Fruit fly (Drosophila melanogaster) whole organism, prepupa: Measurements from ENCODE around the gene moi.

Experiments
- Blimp-1 ChIP-seq: fragments of 200-800 bp; sonication (Bioruptor generic); optimal IDR thresholded peaks from 3 replicates; lab custom pipeline; 2017; ENCODE audit warnings: missing biosample characterization, missing genetic modification characterization, mild to moderate bottlenecking, moderate library complexity, missing genetic modification reagents
- CG10631 ChIP-seq: fragments of 200-800 bp; sonication (Bioruptor generic); optimal IDR thresholded peaks from 2 replicates; lab custom pipeline; 2016; ENCODE audit warnings: missing biosample characterization, missing genetic modification characterization
- CG10669 ChIP-seq: fragments of 200-800 bp; sonication (Bioruptor generic); optimal IDR thresholded peaks from 3 replicates; lab custom pipeline; 2018; ENCODE audit warnings: missing biosample characterization, mild to moderate bottlenecking, missing genetic modification characterization, moderate library complexity
- CG11294 ChIP-seq: fragments of 200-800 bp; sonication (Bioruptor generic); IDR thresholded peaks from 2 replicates; pipeline ENCODE4 v1.3.6; 2022; ENCODE audit warnings: missing biosample characterization, missing genetic modification characterization
- CG11762 ChIP-seq: fragments of 200-800 bp; sonication (Bioruptor generic); optimal IDR thresholded peaks from 3 replicates; lab custom pipeline; 2016; ENCODE audit warnings: missing biosample characterization, missing genetic modification characterization; ENCODE audit not compliant: insufficient read depth
- CG11902 ChIP-seq: fragments of 200-800 bp; sonication (Bioruptor generic); optimal IDR thresholded peaks from 3 replicates; lab custom pipeline; 2016; ENCODE audit warnings: missing biosample characterization, missing genetic modification characterization
- CG15336 ChIP-seq: fragments of 200-800 bp; sonication (Bioruptor generic); IDR thresholded peaks from 2 replicates; pipeline ENCODE4 v1.3.6; 2022; ENCODE audit warnings: missing biosample characterization, missing genetic modification characterization
- CG1621 ChIP-seq: fragments of 200-800 bp; sonication (Bioruptor generic); optimal IDR thresholded peaks from 3 replicates; lab custom pipeline; 2018; ENCODE audit warnings: missing biosample characterization, mild to moderate bottlenecking, missing genetic modification characterization
- CG16779 ChIP-seq: fragments of 200-800 bp; sonication (Bioruptor generic); optimal IDR thresholded peaks from 3 replicates; lab custom pipeline; 2017; ENCODE audit warnings: missing biosample characterization, mild to moderate bottlenecking, missing genetic modification characterization
- CG34406 ChIP-seq: fragments of 200-800 bp; sonication (Bioruptor generic); optimal IDR thresholded peaks from 3 replicates; lab custom pipeline; 2016; ENCODE audit warnings: missing biosample characterization, missing genetic modification characterization
- CG3919 ChIP-seq: fragments of 200-800 bp; sonication (Bioruptor generic); optimal IDR thresholded peaks from 3 replicates; lab custom pipeline; 2016; ENCODE audit warnings: missing biosample characterization, missing genetic modification characterization
- CG4318 ChIP-seq: fragments of 200-800 bp; sonication (Bioruptor generic); optimal IDR thresholded peaks from 3 replicates; lab custom pipeline; 2017; ENCODE audit warnings: missing biosample characterization, mild to moderate bottlenecking, missing genetic modification characterization
- CG6163 ChIP-seq: fragments of 200-800 bp; sonication (Bioruptor generic); IDR thresholded peaks from 3 replicates; pipeline ENCODE4 v1.3.6; 2022; ENCODE audit warnings: missing biosample characterization, missing genetic modification characterization
- CG6276 ChIP-seq: fragments of 200-800 bp; sonication (Bioruptor generic); optimal IDR thresholded peaks from 2 replicates; lab custom pipeline; 2017; ENCODE audit warnings: missing biosample characterization, mild to moderate bottlenecking, missing genetic modification characterization
- CG6792 ChIP-seq: fragments of 200-800 bp; sonication (Bioruptor generic); optimal IDR thresholded peaks from 3 replicates; lab custom pipeline; 2016; ENCODE audit warnings: missing biosample characterization, missing genetic modification characterization
- CG7368 ChIP-seq: fragments of 200-800 bp; sonication (Bioruptor generic); optimal IDR thresholded peaks from 3 replicates; lab custom pipeline; 2016; ENCODE audit warnings: missing biosample characterization, missing genetic modification characterization
- CG8119 ChIP-seq: fragments of 200-800 bp; sonication (Bioruptor generic); IDR thresholded peaks from 3 replicates; pipeline ENCODE4 v1.3.6; 2022; ENCODE audit warnings: missing biosample characterization, missing genetic modification characterization
- CG8319 ChIP-seq: fragments of 200-800 bp; sonication (Bioruptor generic); optimal IDR thresholded peaks from 3 replicates; lab custom pipeline; 2016; ENCODE audit warnings: missing biosample characterization, missing genetic modification characterization
- CG8632 ChIP-seq: fragments of 200-800 bp; sonication (Bioruptor generic); optimal IDR thresholded peaks from 3 replicates; lab custom pipeline; 2016; ENCODE audit warnings: missing biosample characterization, missing genetic modification characterization
- CG9139 ChIP-seq: fragments of 200-800 bp; sonication (Bioruptor generic); optimal IDR thresholded peaks from 3 replicates; lab custom pipeline; 2017; ENCODE audit warnings: missing biosample characterization, mild to moderate bottlenecking, missing genetic modification characterization
- Eip75B ChIP-seq: fragments of 200-800 bp; sonication (Bioruptor generic); optimal IDR thresholded peaks from 3 replicates; lab custom pipeline; 2016; ENCODE audit warnings: missing biosample characterization, missing genetic modification characterization
- Eip93F ChIP-seq: fragments of 200-800 bp; sonication (Bioruptor generic); optimal IDR thresholded peaks from 2 replicates; lab custom pipeline; 2016; ENCODE audit warnings: missing biosample characterization, mild to moderate bottlenecking, missing genetic modification characterization
- Ets21C ChIP-seq: fragments of 200-800 bp; sonication (Bioruptor generic); optimal IDR thresholded peaks from 3 replicates; lab custom pipeline; 2016; ENCODE audit warnings: missing biosample characterization, missing genetic modification characterization
- Ets96B ChIP-seq: fragments of 200-800 bp; optimal IDR thresholded peaks from 2 replicates; lab custom pipeline; 2019; ENCODE audit warnings: missing biosample characterization, mild to moderate bottlenecking, missing genetic modification characterization, moderate library complexity
- Gug ChIP-seq: fragments of 200-800 bp; sonication (Bioruptor generic); IDR thresholded peaks from 2 replicates; pipeline ENCODE4 v1.3.6; 2022; ENCODE audit warnings: missing biosample characterization, missing genetic modification characterization
- Hr38 ChIP-seq: sonication (Bioruptor generic); optimal IDR thresholded peaks from 2 replicates; lab custom pipeline; 2016; ENCODE audit warnings: missing biosample characterization, missing genetic modification characterization
- Hr39 ChIP-seq: fragments of 200-800 bp; sonication (Bioruptor generic); optimal IDR thresholded peaks from 2 replicates; lab custom pipeline; 2016; ENCODE audit warnings: missing biosample characterization, missing genetic modification characterization
- Hr4 ChIP-seq: fragments of 200-800 bp; sonication (Bioruptor generic); optimal IDR thresholded peaks from 3 replicates; lab custom pipeline; 2016; ENCODE audit warnings: missing biosample characterization, missing genetic modification characterization
- Lpt ChIP-seq: fragments of 200-800 bp; sonication (Bioruptor generic); optimal IDR thresholded peaks from 3 replicates; lab custom pipeline; 2016; ENCODE audit warnings: missing biosample characterization, missing genetic modification characterization
- OdsH ChIP-seq: fragments of 200-800 bp; sonication (Bioruptor generic); optimal IDR thresholded peaks from 3 replicates; lab custom pipeline; 2016; ENCODE audit warnings: missing biosample characterization, missing genetic modification characterization
- Smox ChIP-seq: fragments of 200-800 bp; sonication (Bioruptor generic); optimal IDR thresholded peaks from 3 replicates; lab custom pipeline; 2016; ENCODE audit warnings: missing biosample characterization, missing genetic modification characterization
- Sox102F ChIP-seq: fragments of 200-800 bp; sonication (Bioruptor generic); optimal IDR thresholded peaks from 2 replicates; lab custom pipeline; 2016; ENCODE audit warnings: missing biosample characterization, mild to moderate bottlenecking, missing genetic modification characterization
- Sox14 ChIP-seq: fragments of 200-800 bp; sonication (Bioruptor generic); optimal IDR thresholded peaks from 3 replicates; lab custom pipeline; 2016; ENCODE audit warnings: missing biosample characterization, missing genetic modification characterization
- Sox15 ChIP-seq: fragments of 200-800 bp; sonication (Bioruptor generic); optimal IDR thresholded peaks from 3 replicates; lab custom pipeline; 2016; ENCODE audit warnings: missing biosample characterization, missing genetic modification characterization
- achi ChIP-seq: fragments of 200-800 bp; sonication (Bioruptor generic); optimal IDR thresholded peaks from 3 replicates; lab custom pipeline; 2016; ENCODE audit warnings: missing biosample characterization, missing genetic modification characterization
- acj6 ChIP-seq: fragments of 200-800 bp; sonication (Bioruptor generic); optimal IDR thresholded peaks from 3 replicates; lab custom pipeline; 2016; ENCODE audit warnings: missing biosample characterization, missing genetic modification characterization
- cyc ChIP-seq: fragments of 200-800 bp; sonication (Bioruptor generic); optimal IDR thresholded peaks from 3 replicates; lab custom pipeline; 2016; ENCODE audit warnings: missing biosample characterization, missing genetic modification characterization
- dsx ChIP-seq: fragments of 200-800 bp; optimal IDR thresholded peaks from 3 replicates; lab custom pipeline; 2019; ENCODE audit warnings: missing biosample characterization, mild to moderate bottlenecking, missing genetic modification characterization, moderate library complexity; ENCODE audit not compliant: poor library complexity, severe bottlenecking
- eg ChIP-seq: fragments of 200-800 bp; sonication (Bioruptor generic); IDR thresholded peaks from 3 replicates; pipeline ENCODE4 v1.3.6; 2022; ENCODE audit warnings: missing biosample characterization, missing genetic modification characterization
- esn ChIP-seq: fragments of 200-800 bp; sonication (Bioruptor generic); optimal IDR thresholded peaks from 2 replicates; lab custom pipeline; 2016; ENCODE audit warnings: missing biosample characterization, mild to moderate bottlenecking, missing genetic modification characterization, moderate library complexity
- fd59A ChIP-seq: fragments of 200-800 bp; sonication (Bioruptor generic); optimal IDR thresholded peaks from 2 replicates; lab custom pipeline; 2017; ENCODE audit warnings: missing biosample characterization, mild to moderate bottlenecking, missing genetic modification characterization, missing genetic modification reagents
- lz ChIP-seq: fragments of 200-800 bp; sonication (Bioruptor generic); optimal IDR thresholded peaks from 3 replicates; lab custom pipeline; 2016; ENCODE audit warnings: missing biosample characterization, missing genetic modification characterization
- net ChIP-seq: fragments of 200-800 bp; sonication (Bioruptor generic); optimal IDR thresholded peaks from 3 replicates; lab custom pipeline; 2016; ENCODE audit warnings: missing biosample characterization, missing genetic modification characterization
- pdm3 ChIP-seq: fragments of 200-800 bp; sonication (Bioruptor generic); optimal IDR thresholded peaks from 3 replicates; lab custom pipeline; 2016; ENCODE audit warnings: missing biosample characterization, missing genetic modification characterization
- spab ChIP-seq: fragments of 200-800 bp; sonication (Bioruptor generic); optimal IDR thresholded peaks from 2 replicates; lab custom pipeline; 2017; ENCODE audit warnings: missing biosample characterization, mild to moderate bottlenecking, missing genetic modification characterization, missing genetic modification reagents
- ss ChIP-seq, 2 experiments: fragments of 200-800 bp; sonication (Bioruptor generic); optimal IDR thresholded peaks; 2 replicates in 1 of 2; 3 replicates in 1 of 2; lab custom pipeline; 2017 to 2018; ENCODE audit warnings: mild to moderate bottlenecking in 2 of 2, missing biosample characterization in 2 of 2, missing genetic modification characterization in 2 of 2, moderate library complexity in 1 of 2
- svp ChIP-seq: fragments of 200-800 bp; sonication (Bioruptor generic); peaks from one replicate; lab custom pipeline; 2016; ENCODE audit warnings: missing biosample characterization, missing genetic modification characterization

moi gene

DNA sequence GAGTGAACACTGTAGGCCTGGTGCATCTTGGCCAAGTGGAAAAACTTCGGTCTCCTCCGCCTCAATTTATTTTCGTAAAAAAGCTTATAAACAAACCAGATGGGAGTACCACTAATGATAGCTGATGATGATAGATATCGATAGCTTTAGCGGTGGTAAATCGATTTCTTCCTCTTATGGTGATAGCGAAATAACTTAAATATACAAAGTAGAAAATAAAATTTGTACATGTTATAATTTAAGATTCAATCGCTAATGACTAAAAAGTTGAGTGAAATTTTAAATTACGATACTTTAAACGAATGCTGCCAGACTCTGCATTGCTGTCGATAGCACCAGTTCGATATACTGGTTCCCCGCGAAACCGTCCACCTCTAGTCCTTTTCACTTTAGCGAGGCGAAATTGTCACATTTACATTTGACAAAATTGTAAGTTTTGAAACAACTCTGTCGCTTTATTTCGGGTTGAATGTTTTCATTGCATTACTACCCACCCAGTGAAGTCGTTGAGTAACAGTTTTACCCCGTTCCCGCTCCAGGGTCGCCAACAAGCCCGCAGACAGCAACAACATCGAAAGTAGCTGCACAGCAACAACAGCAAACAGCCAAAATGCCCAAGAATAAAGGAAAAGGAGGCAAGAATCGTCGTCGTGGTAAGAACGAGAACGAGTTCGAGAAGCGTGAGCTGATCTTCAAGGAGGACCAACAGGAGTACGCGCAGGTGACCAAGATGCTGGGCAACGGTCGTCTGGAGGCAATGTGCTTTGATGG lies 19.2 kb downstream of the moi start, which contains the start of the genes Vps39 and eIF1A (continued):
- TF ChIP-seq Sox102F (GFP tag; lab: Kevin White, UChicago) = no peak
- TF ChIP-seq Smox (GFP tag; lab: Kevin White, UChicago) = no peak
- TF ChIP-seq CG7368 = no peak
- no peak for TF ChIP-seq CG11902 (GFP tag; lab: Kevin White, UChicago)
- TF ChIP-seq spab (GFP tag; lab: Kevin White, UChicago) = no peak
- no peak for TF ChIP-seq Eip75B (GFP tag; lab: Kevin White, UChicago)
- peak; percentile 30 for TF ChIP-seq acj6 (GFP tag; lab: Kevin White, UChicago)
- TF ChIP-seq achi = no peak
- no peak for TF ChIP-seq CG3919 (GFP tag; lab: Kevin White, UChicago)
- 0 out of 3 replicates have a peak, but pooled peaks have one; percentile 10 for TF ChIP-seq CG6163
- no peak for TF ChIP-seq CG4318
- TF ChIP-seq Hr4 = peak; percentile 42
- no peak for TF ChIP-seq Gug (GFP tag; lab: Robert Waterston, UW)
- TF ChIP-seq CG8319 = no peak
- no peak for TF ChIP-seq CG16779 (tag; lab: Kevin White, UChicago)
- TF ChIP-seq CG8632 = no peak
- no peak for TF ChIP-seq CG1621 (tag; lab: Kevin White, UChicago)
- TF ChIP-seq CG8119 (GFP tag; lab: Robert Waterston, UW) = no peak
- no peak for TF ChIP-seq CG10669
- no peak for TF ChIP-seq ss (GFP tag; optimal IDR thresholded peaks at IDR 0.05; lab: Kevin White, UChicago)
- peak; percentile 29 for TF ChIP-seq esn (GFP tag; lab: Kevin White, UChicago)
- TF ChIP-seq CG10631 (GFP tag; lab: Kevin White, UChicago) = no peak
- TF ChIP-seq, all 60 proteins: peak for 9

DNA sequence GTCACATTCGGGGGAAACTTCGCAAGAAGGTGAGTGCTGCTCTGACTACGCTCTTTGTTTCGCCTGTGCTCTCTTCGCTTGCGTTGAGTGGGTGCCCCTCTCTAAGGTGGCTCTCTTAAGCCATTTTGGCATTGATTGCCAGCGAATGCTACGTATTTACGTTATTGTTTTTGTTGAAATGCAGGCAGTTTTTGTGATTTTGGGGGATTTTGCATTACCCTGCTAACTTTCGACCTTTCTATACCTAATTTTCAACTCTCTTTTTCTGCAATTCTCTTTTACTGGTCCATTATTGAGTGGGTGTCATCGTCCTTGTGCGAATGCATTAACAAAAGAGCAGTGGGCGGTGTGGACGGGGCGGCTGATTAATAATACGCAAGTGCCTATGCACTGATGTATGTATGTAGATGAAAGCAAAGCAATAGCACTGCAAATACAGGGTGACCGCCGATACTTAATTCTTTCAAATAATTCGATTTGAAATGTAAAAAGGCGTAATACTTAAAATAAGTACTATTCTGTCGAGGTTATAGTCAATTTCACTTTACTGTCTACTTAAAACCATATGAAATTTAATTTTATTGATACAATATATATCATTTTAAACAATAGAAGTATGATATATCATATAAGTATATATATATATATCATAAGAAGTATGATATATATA lies 19.9 kb downstream of the moi start:
- TF ChIP-seq CG6792 (GFP tag; lab: Kevin White, UChicago) (peak; percentile 1), svp (GFP tag; lab: Kevin White, UChicago) (no peak), CG9139 (GFP tag; lab: Kevin White, UChicago) (no peak), CG15336 (GFP tag; lab: Robert Waterston, UW) (peak; percentile 75), Sox14 (peak; percentile 33), pdm3 (GFP tag; lab: Kevin White, UChicago) (no peak), lz (peak; percentile 2), Blimp-1 (no peak), CG11762 (GFP tag; lab: Kevin White, UChicago) (no peak), fd59A (GFP tag; lab: Kevin White, UChicago) (no peak), Ets21C (GFP tag; lab: Kevin White, UChicago) (no peak), net (GFP tag; lab: Kevin White, UChicago) (peak; percentile 37), CG11294 (GFP tag; lab: Robert Waterston, UW) (no peak), CG34406 (GFP tag; lab: Kevin White, UChicago) (peak; percentile 63), cyc (GFP tag; lab: Kevin White, UChicago) (no peak), CG8119 (GFP tag; lab: Robert Waterston, UW) (peak; percentile 70; the same call in 2 of the 3 replicates), Sox15 (GFP tag; lab: Kevin White, UChicago) (no peak), OdsH (GFP tag; lab: Kevin White, UChicago) (no peak), Eip93F (GFP tag; lab: Kevin White, UChicago) (no peak), CG10669 (no peak), CG6163 (peak; percentile 48), CG7368 (no peak), Ets96B (peak; percentile 26), Lpt (GFP tag; lab: Kevin White, UChicago) (no peak), Hr39 (GFP tag; lab: Kevin White, UChicago) (no peak), CG16779 (tag; lab: Kevin White, UChicago) (peak; percentile 35), eg (peak; percentile 69; the same call in 2 of the 3 replicates), CG6276 (GFP tag; lab: Kevin White, UChicago) (no peak), Smox (GFP tag; lab: Kevin White, UChicago) (no peak), CG10631 (GFP tag; lab: Kevin White, UChicago) (no peak), esn (GFP tag; lab: Kevin White, UChicago) (peak; percentile 20), Hr38 (GFP tag; lab: Kevin White, UChicago) (no peak), acj6 (GFP tag; lab: Kevin White, UChicago) (peak; percentile 18), CG11902 (GFP tag; lab: Kevin White, UChicago) (no peak), Gug (GFP tag; lab: Robert Waterston, UW) (peak; percentile 30; the same call in 1 of the 2 replicates), dsx (no peak)
